Fruit fly (Drosophila melanogaster): ENCODE data around the gene CG17328.

Gene CG17328

DNA sequence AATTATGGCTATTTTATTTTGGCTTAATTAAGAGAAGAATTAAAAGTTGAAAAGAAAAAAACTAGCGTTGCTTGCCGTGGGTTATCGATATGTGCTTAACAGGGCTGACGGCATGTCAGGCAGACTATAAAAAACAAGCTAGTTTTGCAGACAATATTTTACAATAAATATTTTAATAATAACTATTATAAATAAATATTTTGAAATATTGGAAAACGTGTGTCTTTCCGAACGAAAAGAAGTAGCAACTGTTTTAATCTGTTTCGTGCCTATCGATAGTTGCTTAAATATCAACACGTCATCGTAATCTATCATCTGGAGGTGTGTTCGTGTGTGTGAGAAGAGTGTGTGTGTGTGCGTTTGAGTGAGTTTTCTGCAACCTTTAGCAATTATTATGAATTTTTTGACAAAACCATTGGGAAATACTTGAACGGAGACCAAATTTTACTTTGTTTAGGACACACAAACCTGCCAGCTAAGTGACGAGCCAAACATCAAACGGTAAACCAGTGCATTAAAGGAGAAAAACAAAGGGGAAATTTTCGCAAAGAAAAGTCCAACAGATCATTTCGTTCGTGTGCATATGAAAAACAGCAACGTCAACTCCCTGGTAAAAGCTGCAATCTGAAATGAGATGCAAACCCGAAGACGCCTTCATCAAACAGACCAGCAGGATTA lies 7.4 kb downstream of the CG17328 start, which contains the start of the genes CG5861 and Syx5 (continued):
- TF ChIP-seq pan (optimal IDR thresholded peaks at IDR 0.05) = no peak
- TF ChIP-seq pan (GFP tag; optimal IDR thresholded peaks at IDR 0.05 in 1 of 2, IDR thresholded peaks at IDR 0.05 in 1 of 2) = peak in 1 of 2 experiments; percentile 50
- no peak for TF ChIP-seq prd (optimal IDR thresholded peaks at IDR 0.05)
- TF ChIP-seq prd (GFP tag; IDR thresholded peaks at IDR 0.05) = peak; percentile 67
- 0 out of 3 replicates have a peak, but pooled peaks have one; percentile 16 for TF ChIP-seq CG7357 (GFP tag; IDR thresholded peaks at IDR 0.05)
- no peak for TF ChIP-seq p53 (GFP tag; optimal IDR thresholded peaks at IDR 0.05)
- no peak for TF ChIP-seq ac (GFP tag; optimal IDR thresholded peaks at IDR 0.05)
- peak; percentile 73 for TF ChIP-seq Fer1 (GFP tag; optimal IDR thresholded peaks at IDR 0.05)
- TF ChIP-seq exex (tag; optimal IDR thresholded peaks at IDR 0.05) = peak; percentile 63
- no peak for TF ChIP-seq dimm (GFP tag; IDR thresholded peaks at IDR 0.05)
- peak; percentile 69 for TF ChIP-seq CG15601 (tag; optimal IDR thresholded peaks at IDR 0.05)
- no peak for TF ChIP-seq CG32767 (GFP tag; IDR thresholded peaks at IDR 0.05)
- TF ChIP-seq CG8281 (tag; optimal IDR thresholded peaks at IDR 0.05) = no peak
- TF ChIP-seq Lim3 (GFP tag; IDR thresholded peaks at IDR 0.05) = no peak
- TF ChIP-seq CG10147 (GFP tag; optimal IDR thresholded peaks at IDR 0.05) = peak; percentile 80
- no peak for TF ChIP-seq CG15011 (GFP tag; optimal IDR thresholded peaks at IDR 0.05)
- TF ChIP-seq CG2712 (tag; optimal IDR thresholded peaks at IDR 0.05) = peak; percentile 79
- TF ChIP-seq jigr1 (GFP tag; IDR thresholded peaks at IDR 0.05) = no peak
- peak; percentile 81 for TF ChIP-seq sug (tag; optimal IDR thresholded peaks at IDR 0.05)
- TF ChIP-seq CG9932 (GFP tag; IDR thresholded peaks at IDR 0.05) = peak; percentile 88
- TF ChIP-seq amos (GFP tag; IDR thresholded peaks at IDR 0.05; ENCODE audit: partially characterized antibody) = peak; percentile 84; the same call in 1 of the 2 replicates
- peak; percentile 81 for TF ChIP-seq CG12659 (GFP tag; optimal IDR thresholded peaks at IDR 0.05)
- TF ChIP-seq aop (GFP tag; IDR thresholded peaks at IDR 0.05) = no peak
- TF ChIP-seq rib (GFP tag; IDR thresholded peaks at IDR 0.05) = no peak
- peak; percentile 62 for TF ChIP-seq scrt (GFP tag; optimal IDR thresholded peaks at IDR 0.05)
- TF ChIP-seq CG6791 (GFP tag; IDR thresholded peaks at IDR 0.05; ENCODE audit: partially characterized antibody) = peak; percentile 77
- TF ChIP-seq CG6654 (GFP tag; optimal IDR thresholded peaks at IDR 0.05) = no peak
- peak; percentile 82 for TF ChIP-seq CG12391 (tag; optimal IDR thresholded peaks at IDR 0.05)
- peak; percentile 64 for TF ChIP-seq Ptx1 (GFP tag; IDR thresholded peaks at IDR 0.05)
- TF ChIP-seq CG7928 (GFP tag; optimal IDR thresholded peaks at IDR 0.05) = peak; percentile 86
- TF ChIP-seq Lpt (GFP tag; optimal IDR thresholded peaks at IDR 0.05) = no peak
- no peak for TF ChIP-seq Tbp (GFP tag; optimal IDR thresholded peaks at IDR 0.05)
- TF ChIP-seq Ravus (GFP tag; IDR thresholded peaks at IDR 0.05) = no peak
- TF ChIP-seq odd (GFP tag; optimal IDR thresholded peaks at IDR 0.05) = peak; percentile 16
- peak; percentile 84 for TF ChIP-seq inv (GFP tag; IDR thresholded peaks at IDR 0.05; ENCODE audit: partially characterized antibody)
- peak; percentile 47 for TF ChIP-seq Vsx1 (GFP tag; optimal IDR thresholded peaks at IDR 0.05)
- peak; percentile 54; the same call in 1 of the 2 replicates for TF ChIP-seq CG4730 (GFP tag; IDR thresholded peaks at IDR 0.05)
- TF ChIP-seq Trl (optimal IDR thresholded peaks at IDR 0.05) = no peak
- TF ChIP-seq Trl (GFP tag; optimal IDR thresholded peaks at IDR 0.05) = no peak
- TF ChIP-seq CG3163 (GFP tag; optimal IDR thresholded peaks at IDR 0.05) = no peak
- peak; percentile 57 for TF ChIP-seq CG18011 (GFP tag; optimal IDR thresholded peaks at IDR 0.05)
- TF ChIP-seq otp (GFP tag; IDR thresholded peaks at IDR 0.05) = no peak
- TF ChIP-seq CG7271 (tag; optimal IDR thresholded peaks at IDR 0.05) = no peak
- TF ChIP-seq br (optimal IDR thresholded peaks at IDR 0.05) = no peak
- no peak for TF ChIP-seq gro (GFP tag; optimal IDR thresholded peaks at IDR 0.05)
- no peak for TF ChIP-seq bab2 (GFP tag; optimal IDR thresholded peaks at IDR 0.05)
- TF ChIP-seq Spps (tag; optimal IDR thresholded peaks at IDR 0.05) = no peak
- TF ChIP-seq CG32532 (GFP tag; IDR thresholded peaks at IDR 0.05) = peak; percentile 78; the same call in 1 of the 2 replicates
- no peak for TF ChIP-seq sr (GFP tag; IDR thresholded peaks at IDR 0.05)
- TF ChIP-seq abd-A (tag; optimal IDR thresholded peaks at IDR 0.05) = no peak
- TF ChIP-seq Dip3 (GFP tag; optimal IDR thresholded peaks at IDR 0.05) = no peak

Measured in whole organism, embryonic.